Worm (Caenorhabditis elegans) whole organism, L4/young adult: ENCODE data around the gene F11C7.7.

Source experiments
- W03F9.2 ChIP-seq: fragments of 150-350 bp; optimal IDR thresholded peaks from 2 replicates; lab custom pipeline; 2014; ENCODE audit warnings: missing biosample characterization, missing genetic modification characterization
- dao-5 ChIP-seq: sonication (generic microtip); optimal IDR thresholded peaks from 2 replicates; lab custom pipeline; 2016; ENCODE audit warnings: missing genotype, missing genetic modification characterization, moderate library complexity, missing compliant biosample characterization

DNA sequence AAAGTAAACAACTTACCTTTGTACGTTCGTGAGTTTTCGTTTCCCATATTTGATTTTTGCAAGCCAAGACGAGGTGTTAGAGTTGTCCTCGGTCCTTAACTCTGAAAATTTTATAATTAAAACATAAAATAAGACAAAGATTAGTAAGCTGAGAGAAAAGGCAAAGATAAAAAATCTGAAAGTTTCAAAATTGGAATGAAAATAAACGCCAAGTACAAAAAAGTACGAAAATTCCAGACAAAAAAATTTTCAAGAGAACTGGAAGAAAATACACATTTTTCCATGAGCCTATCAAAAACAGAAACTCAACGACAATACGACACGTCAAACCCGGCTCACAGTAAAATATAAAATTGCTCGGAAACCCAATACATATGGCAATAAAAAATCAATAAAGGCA, 6.9 kb upstream of the F11C7.7 start, which contains the start of gene F10D7.5:
- TF ChIP-seq W03F9.2 (tag; lab: Kevin White, UChicago) = no peak
- TF ChIP-seq dao-5 (tag; lab: Kevin White, UChicago) = no peak
